Fruit fly (Drosophila melanogaster): ENCODE results near the gene Det.

DNA sequence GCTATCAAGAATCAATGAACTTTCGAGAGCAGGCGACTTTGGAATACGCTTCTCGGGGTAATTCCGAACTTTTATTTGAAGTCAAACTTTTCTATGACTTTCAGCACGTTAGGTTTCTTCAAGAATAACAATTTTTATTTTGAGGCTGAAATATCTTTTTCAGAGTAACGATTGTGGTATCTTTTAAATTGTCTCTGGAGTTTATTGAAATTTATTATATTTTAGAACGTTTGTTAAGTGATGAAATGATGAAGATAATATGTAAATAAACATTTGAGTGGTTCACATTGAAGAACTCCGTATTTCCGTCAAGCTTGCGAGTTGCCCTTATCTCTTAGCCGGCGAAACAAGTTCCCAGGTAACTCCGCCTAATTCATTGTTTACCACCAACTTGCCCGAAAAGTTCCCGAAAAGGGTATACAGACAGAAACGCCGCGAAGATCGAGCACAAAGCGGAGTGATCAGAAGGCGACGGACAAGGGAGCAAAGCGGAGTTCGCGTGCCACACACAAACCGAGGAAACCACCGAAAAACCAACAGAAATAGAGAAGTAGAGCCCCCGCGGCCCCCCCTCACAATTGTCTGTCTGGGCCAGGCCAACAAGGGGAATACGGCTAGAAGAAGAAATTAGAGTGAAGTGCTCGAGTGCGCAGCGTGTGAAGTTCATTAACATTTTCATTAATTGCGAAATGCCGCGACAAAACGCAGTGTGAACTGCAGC lies 31.7 kb upstream of the Det start:
- TF ChIP-seq h (optimal IDR thresholded peaks at IDR 0.05) (no peak), psq (optimal IDR thresholded peaks at IDR 0.05) (no peak), Sin3A (optimal IDR thresholded peaks at IDR 0.05) (no peak), insv (optimal IDR thresholded peaks at IDR 0.05) (no peak), Myc (optimal IDR thresholded peaks at IDR 0.05) (no peak)
